Fruit fly (Drosophila melanogaster) whole organism, prepupa: ENCODE measurements around the gene CG31661.

ENCODE experiments used
- CG10631 ChIP-seq: fragments of 200-800 bp; sonication (Bioruptor generic); optimal IDR thresholded peaks from 2 replicates; lab custom pipeline; 2016; ENCODE audit warnings: missing biosample characterization, missing genetic modification characterization
- CG10669 ChIP-seq: fragments of 200-800 bp; sonication (Bioruptor generic); optimal IDR thresholded peaks from 3 replicates; lab custom pipeline; 2018; ENCODE audit warnings: missing biosample characterization, mild to moderate bottlenecking, missing genetic modification characterization, moderate library complexity
- CG11294 ChIP-seq: fragments of 200-800 bp; sonication (Bioruptor generic); IDR thresholded peaks from 2 replicates; pipeline ENCODE4 v1.3.6; 2022; ENCODE audit warnings: missing biosample characterization, missing genetic modification characterization
- CG11762 ChIP-seq: fragments of 200-800 bp; sonication (Bioruptor generic); optimal IDR thresholded peaks from 3 replicates; lab custom pipeline; 2016; ENCODE audit warnings: missing biosample characterization, missing genetic modification characterization; ENCODE audit not compliant: insufficient read depth
- CG11902 ChIP-seq: fragments of 200-800 bp; sonication (Bioruptor generic); optimal IDR thresholded peaks from 3 replicates; lab custom pipeline; 2016; ENCODE audit warnings: missing biosample characterization, missing genetic modification characterization
- CG15336 ChIP-seq: fragments of 200-800 bp; sonication (Bioruptor generic); IDR thresholded peaks from 2 replicates; pipeline ENCODE4 v1.3.6; 2022; ENCODE audit warnings: missing biosample characterization, missing genetic modification characterization
- CG1621 ChIP-seq: fragments of 200-800 bp; sonication (Bioruptor generic); optimal IDR thresholded peaks from 3 replicates; lab custom pipeline; 2018; ENCODE audit warnings: missing biosample characterization, mild to moderate bottlenecking, missing genetic modification characterization
- CG16779 ChIP-seq: fragments of 200-800 bp; sonication (Bioruptor generic); optimal IDR thresholded peaks from 3 replicates; lab custom pipeline; 2017; ENCODE audit warnings: missing biosample characterization, mild to moderate bottlenecking, missing genetic modification characterization
- CG32006 ChIP-seq: fragments of 200-800 bp; sonication (Bioruptor generic); optimal IDR thresholded peaks from 3 replicates; lab custom pipeline; 2017; ENCODE audit warnings: missing biosample characterization, mild to moderate bottlenecking, missing genetic modification characterization
- CG34406 ChIP-seq: fragments of 200-800 bp; sonication (Bioruptor generic); optimal IDR thresholded peaks from 3 replicates; lab custom pipeline; 2016; ENCODE audit warnings: missing biosample characterization, missing genetic modification characterization
- CG3919 ChIP-seq: fragments of 200-800 bp; sonication (Bioruptor generic); optimal IDR thresholded peaks from 3 replicates; lab custom pipeline; 2016; ENCODE audit warnings: missing biosample characterization, missing genetic modification characterization
- CG4318 ChIP-seq: fragments of 200-800 bp; sonication (Bioruptor generic); optimal IDR thresholded peaks from 3 replicates; lab custom pipeline; 2017; ENCODE audit warnings: missing biosample characterization, mild to moderate bottlenecking, missing genetic modification characterization
- CG6163 ChIP-seq: fragments of 200-800 bp; sonication (Bioruptor generic); IDR thresholded peaks from 3 replicates; pipeline ENCODE4 v1.3.6; 2022; ENCODE audit warnings: missing biosample characterization, missing genetic modification characterization
- CG6276 ChIP-seq: fragments of 200-800 bp; sonication (Bioruptor generic); optimal IDR thresholded peaks from 2 replicates; lab custom pipeline; 2017; ENCODE audit warnings: missing biosample characterization, mild to moderate bottlenecking, missing genetic modification characterization
- CG6808 ChIP-seq: fragments of 200-800 bp; sonication (Bioruptor generic); optimal IDR thresholded peaks from 3 replicates; lab custom pipeline; 2017; ENCODE audit warnings: missing biosample characterization, missing genetic modification characterization, mild to moderate bottlenecking, moderate library complexity, missing genetic modification reagents
- CG6854 ChIP-seq: fragments of 200-800 bp; sonication (Bioruptor generic); optimal IDR thresholded peaks from 2 replicates; lab custom pipeline; 2017; ENCODE audit warnings: missing biosample characterization, mild to moderate bottlenecking, missing genetic modification characterization
- CG7368 ChIP-seq: fragments of 200-800 bp; sonication (Bioruptor generic); optimal IDR thresholded peaks from 3 replicates; lab custom pipeline; 2016; ENCODE audit warnings: missing biosample characterization, missing genetic modification characterization
- CG8119 ChIP-seq: fragments of 200-800 bp; sonication (Bioruptor generic); IDR thresholded peaks from 3 replicates; pipeline ENCODE4 v1.3.6; 2022; ENCODE audit warnings: missing biosample characterization, missing genetic modification characterization
- CG8632 ChIP-seq: fragments of 200-800 bp; sonication (Bioruptor generic); optimal IDR thresholded peaks from 3 replicates; lab custom pipeline; 2016; ENCODE audit warnings: missing biosample characterization, missing genetic modification characterization
- CG9139 ChIP-seq: fragments of 200-800 bp; sonication (Bioruptor generic); optimal IDR thresholded peaks from 3 replicates; lab custom pipeline; 2017; ENCODE audit warnings: missing biosample characterization, mild to moderate bottlenecking, missing genetic modification characterization
- Eip78C ChIP-seq: fragments of 200-800 bp; sonication (Bioruptor generic); peaks from one replicate; lab custom pipeline; 2016; ENCODE audit warnings: missing biosample characterization, missing genetic modification characterization
- Eip93F ChIP-seq: fragments of 200-800 bp; sonication (Bioruptor generic); optimal IDR thresholded peaks from 2 replicates; lab custom pipeline; 2016; ENCODE audit warnings: missing biosample characterization, mild to moderate bottlenecking, missing genetic modification characterization
- Ets21C ChIP-seq: fragments of 200-800 bp; sonication (Bioruptor generic); optimal IDR thresholded peaks from 3 replicates; lab custom pipeline; 2016; ENCODE audit warnings: missing biosample characterization, missing genetic modification characterization
- Ets96B ChIP-seq: fragments of 200-800 bp; optimal IDR thresholded peaks from 2 replicates; lab custom pipeline; 2019; ENCODE audit warnings: missing biosample characterization, mild to moderate bottlenecking, missing genetic modification characterization, moderate library complexity
- Gug ChIP-seq: fragments of 200-800 bp; sonication (Bioruptor generic); IDR thresholded peaks from 2 replicates; pipeline ENCODE4 v1.3.6; 2022; ENCODE audit warnings: missing biosample characterization, missing genetic modification characterization
- Hr39 ChIP-seq: fragments of 200-800 bp; sonication (Bioruptor generic); optimal IDR thresholded peaks from 2 replicates; lab custom pipeline; 2016; ENCODE audit warnings: missing biosample characterization, missing genetic modification characterization
- Hr4 ChIP-seq: fragments of 200-800 bp; sonication (Bioruptor generic); optimal IDR thresholded peaks from 3 replicates; lab custom pipeline; 2016; ENCODE audit warnings: missing biosample characterization, missing genetic modification characterization
- Lpt ChIP-seq: fragments of 200-800 bp; sonication (Bioruptor generic); optimal IDR thresholded peaks from 3 replicates; lab custom pipeline; 2016; ENCODE audit warnings: missing biosample characterization, missing genetic modification characterization
- Met ChIP-seq: fragments of 200-800 bp; sonication (Bioruptor generic); optimal IDR thresholded peaks from 3 replicates; lab custom pipeline; 2016; ENCODE audit warnings: missing biosample characterization, missing genetic modification characterization
- OdsH ChIP-seq: fragments of 200-800 bp; sonication (Bioruptor generic); optimal IDR thresholded peaks from 3 replicates; lab custom pipeline; 2016; ENCODE audit warnings: missing biosample characterization, missing genetic modification characterization
- Smox ChIP-seq: fragments of 200-800 bp; sonication (Bioruptor generic); optimal IDR thresholded peaks from 3 replicates; lab custom pipeline; 2016; ENCODE audit warnings: missing biosample characterization, missing genetic modification characterization
- Sox102F ChIP-seq: fragments of 200-800 bp; sonication (Bioruptor generic); optimal IDR thresholded peaks from 2 replicates; lab custom pipeline; 2016; ENCODE audit warnings: missing biosample characterization, mild to moderate bottlenecking, missing genetic modification characterization
- achi ChIP-seq: fragments of 200-800 bp; sonication (Bioruptor generic); optimal IDR thresholded peaks from 3 replicates; lab custom pipeline; 2016; ENCODE audit warnings: missing biosample characterization, missing genetic modification characterization
- acj6 ChIP-seq: fragments of 200-800 bp; sonication (Bioruptor generic); optimal IDR thresholded peaks from 3 replicates; lab custom pipeline; 2016; ENCODE audit warnings: missing biosample characterization, missing genetic modification characterization
- cyc ChIP-seq: fragments of 200-800 bp; sonication (Bioruptor generic); optimal IDR thresholded peaks from 3 replicates; lab custom pipeline; 2016; ENCODE audit warnings: missing biosample characterization, missing genetic modification characterization
- dac ChIP-seq: fragments of 200-800 bp; sonication (Bioruptor generic); optimal IDR thresholded peaks from 2 replicates; lab custom pipeline; 2017; ENCODE audit warnings: missing biosample characterization, mild to moderate bottlenecking, missing genetic modification characterization
- eg ChIP-seq: fragments of 200-800 bp; sonication (Bioruptor generic); IDR thresholded peaks from 3 replicates; pipeline ENCODE4 v1.3.6; 2022; ENCODE audit warnings: missing biosample characterization, missing genetic modification characterization
- fd59A ChIP-seq: fragments of 200-800 bp; sonication (Bioruptor generic); optimal IDR thresholded peaks from 2 replicates; lab custom pipeline; 2017; ENCODE audit warnings: missing biosample characterization, mild to moderate bottlenecking, missing genetic modification characterization, missing genetic modification reagents
- fd85E ChIP-seq: fragments of 200-800 bp; sonication (Bioruptor generic); optimal IDR thresholded peaks from 3 replicates; lab custom pipeline; 2016; ENCODE audit warnings: missing biosample characterization, missing genetic modification characterization
- fkh ChIP-seq: fragments of 200-800 bp; sonication (Bioruptor generic); optimal IDR thresholded peaks from 3 replicates; lab custom pipeline; 2017; ENCODE audit warnings: missing biosample characterization, mild to moderate bottlenecking, missing genetic modification characterization, moderate library complexity
- lz ChIP-seq: fragments of 200-800 bp; sonication (Bioruptor generic); optimal IDR thresholded peaks from 3 replicates; lab custom pipeline; 2016; ENCODE audit warnings: missing biosample characterization, missing genetic modification characterization
- net ChIP-seq: fragments of 200-800 bp; sonication (Bioruptor generic); optimal IDR thresholded peaks from 3 replicates; lab custom pipeline; 2016; ENCODE audit warnings: missing biosample characterization, missing genetic modification characterization
- pdm3 ChIP-seq: fragments of 200-800 bp; sonication (Bioruptor generic); optimal IDR thresholded peaks from 3 replicates; lab custom pipeline; 2016; ENCODE audit warnings: missing biosample characterization, missing genetic modification characterization
- salr ChIP-seq, 2 experiments: fragments of 200-800 bp; sonication (Bioruptor generic); optimal IDR thresholded peaks; 3 replicates each; lab custom pipeline; 2016 to 2018; ENCODE audit warnings: missing biosample characterization in 2 of 2, missing genetic modification characterization in 2 of 2, mild to moderate bottlenecking in 1 of 2
- spab ChIP-seq: fragments of 200-800 bp; sonication (Bioruptor generic); optimal IDR thresholded peaks from 2 replicates; lab custom pipeline; 2017; ENCODE audit warnings: missing biosample characterization, mild to moderate bottlenecking, missing genetic modification characterization, missing genetic modification reagents
- ss ChIP-seq, 2 experiments: fragments of 200-800 bp; sonication (Bioruptor generic); optimal IDR thresholded peaks; 2 replicates in 1 of 2; 3 replicates in 1 of 2; lab custom pipeline; 2017 to 2018; ENCODE audit warnings: mild to moderate bottlenecking in 2 of 2, missing biosample characterization in 2 of 2, missing genetic modification characterization in 2 of 2, moderate library complexity in 1 of 2
- svp ChIP-seq: fragments of 200-800 bp; sonication (Bioruptor generic); peaks from one replicate; lab custom pipeline; 2016; ENCODE audit warnings: missing biosample characterization, missing genetic modification characterization
- topi ChIP-seq: fragments of 200-800 bp; sonication (Bioruptor generic); optimal IDR thresholded peaks from 3 replicates; lab custom pipeline; 2016; ENCODE audit warnings: missing biosample characterization, missing genetic modification characterization
- vri ChIP-seq: fragments of 200-800 bp; sonication (Bioruptor generic); optimal IDR thresholded peaks from 3 replicates; lab custom pipeline; 2016; ENCODE audit warnings: missing biosample characterization, mild to moderate bottlenecking, missing genetic modification characterization

The CG31661 gene

dm6 chr2L:1456305-1456704 lies 40.7 kb upstream of the CG31661 start (continued):
- TF ChIP-seq CG11294 (GFP tag; lab: Robert Waterston, UW) (no peak; the same call in 1 of the 2 replicates), lz (peak; percentile 37), CG6854 (GFP tag; lab: Kevin White, UChicago) (no peak), net (peak; percentile 2), CG1621 (peak; percentile 6), salr (GFP tag; optimal IDR thresholded peaks at IDR 0.05; lab: Kevin White, UChicago) (peak in 1 of 2 experiments; percentile 27), Eip93F (no peak), fd85E (GFP tag; lab: Kevin White, UChicago) (no peak), vri (peak; percentile 3), Smox (peak; percentile 38), CG10631 (GFP tag; lab: Kevin White, UChicago) (peak; percentile 65), spab (GFP tag; lab: Kevin White, UChicago) (peak; percentile 58), CG6163 (peak; percentile 81)

- no peak for TF ChIP-seq lz
- no peak for TF ChIP-seq svp (GFP tag; lab: Kevin White, UChicago)
- peak; percentile 49; the same call in 2 of the 3 replicates for TF ChIP-seq eg (GFP tag; lab: Robert Waterston, UW)
- TF ChIP-seq Eip78C (GFP tag; lab: Kevin White, UChicago), result peak; percentile 88
- TF ChIP-seq CG1621, result peak; percentile 40
- TF ChIP-seq CG32006 (GFP tag; lab: Kevin White, UChicago), result peak; percentile 63
- TF ChIP-seq CG6163, result peak; percentile 83
- peak; percentile 53 for TF ChIP-seq CG10631 (GFP tag; lab: Kevin White, UChicago)
- peak; percentile 57 for TF ChIP-seq fd59A (GFP tag; lab: Kevin White, UChicago)
- peak; percentile 29 to 56 for TF ChIP-seq ss (GFP tag; optimal IDR thresholded peaks at IDR 0.05; lab: Kevin White, UChicago)
- no peak for TF ChIP-seq fd85E (GFP tag; lab: Kevin White, UChicago)
- peak; percentile 17 for TF ChIP-seq acj6
- TF ChIP-seq Hr39, result no peak
- peak; percentile 27; the same call in 1 of the 2 replicates for TF ChIP-seq CG11294 (GFP tag; lab: Robert Waterston, UW)
- TF ChIP-seq pdm3, result peak; percentile 42
- TF ChIP-seq CG11762 (GFP tag; lab: Kevin White, UChicago), result no peak
- TF ChIP-seq CG9139 (GFP tag; lab: Kevin White, UChicago), result peak; percentile 57
- peak; percentile 43 for TF ChIP-seq CG3919
- TF ChIP-seq CG6808 (GFP tag; lab: Kevin White, UChicago), result peak; percentile 39
- TF ChIP-seq Gug, result peak; percentile 60
- TF ChIP-seq spab (GFP tag; lab: Kevin White, UChicago), result peak; percentile 28
- no peak for TF ChIP-seq Ets21C (GFP tag; lab: Kevin White, UChicago)
- TF ChIP-seq Ets96B (tag; lab: Kevin White, UChicago), result peak; percentile 69
- TF ChIP-seq CG11902, result no peak
- TF ChIP-seq CG4318 (GFP tag; lab: Kevin White, UChicago), result peak; percentile 41
- no peak for TF ChIP-seq vri
- TF ChIP-seq Lpt (GFP tag; lab: Kevin White, UChicago), result peak; percentile 32
- TF ChIP-seq CG16779 (tag; lab: Kevin White, UChicago), result no peak
- TF ChIP-seq fkh (GFP tag; lab: Kevin White, UChicago), result no peak
- TF ChIP-seq net, result peak; percentile 0
- TF ChIP-seq CG8119 (GFP tag; lab: Robert Waterston, UW), result peak; percentile 78
- TF ChIP-seq Hr4 (GFP tag; lab: Kevin White, UChicago), result peak; percentile 32
- no peak for TF ChIP-seq topi (GFP tag; lab: Kevin White, UChicago)
- TF ChIP-seq dac (GFP tag; lab: Kevin White, UChicago), result peak; percentile 14
- no peak for TF ChIP-seq Eip93F
- peak; percentile 21 for TF ChIP-seq CG8632 (GFP tag; lab: Kevin White, UChicago)
- TF ChIP-seq achi (GFP tag; lab: Kevin White, UChicago), result peak; percentile 58
- peak; percentile 13 for TF ChIP-seq Met (GFP tag; lab: Kevin White, UChicago)
- TF ChIP-seq CG34406 (GFP tag; lab: Kevin White, UChicago), result peak; percentile 12
- TF ChIP-seq CG15336 (GFP tag; lab: Robert Waterston, UW), result peak; percentile 78
- no peak for TF ChIP-seq CG6276 (GFP tag; lab: Kevin White, UChicago)
- peak; percentile 13 for TF ChIP-seq cyc (GFP tag; lab: Kevin White, UChicago)
- no peak for TF ChIP-seq CG7368 (GFP tag; lab: Kevin White, UChicago)
- TF ChIP-seq CG10669 (GFP tag; lab: Kevin White, UChicago), result peak; percentile 59
- TF ChIP-seq Sox102F (GFP tag; lab: Kevin White, UChicago), result no peak
- TF ChIP-seq salr (GFP tag; optimal IDR thresholded peaks at IDR 0.05; lab: Kevin White, UChicago), result peak in 1 of 2 experiments; percentile 34
- peak; percentile 29 for TF ChIP-seq OdsH
Observed at dm6 chr2L:1456822-1457221, 40.2 kb upstream of the CG31661 start.
